Worm (Caenorhabditis elegans): ENCODE measurements around the gene nep-2.

DNA sequence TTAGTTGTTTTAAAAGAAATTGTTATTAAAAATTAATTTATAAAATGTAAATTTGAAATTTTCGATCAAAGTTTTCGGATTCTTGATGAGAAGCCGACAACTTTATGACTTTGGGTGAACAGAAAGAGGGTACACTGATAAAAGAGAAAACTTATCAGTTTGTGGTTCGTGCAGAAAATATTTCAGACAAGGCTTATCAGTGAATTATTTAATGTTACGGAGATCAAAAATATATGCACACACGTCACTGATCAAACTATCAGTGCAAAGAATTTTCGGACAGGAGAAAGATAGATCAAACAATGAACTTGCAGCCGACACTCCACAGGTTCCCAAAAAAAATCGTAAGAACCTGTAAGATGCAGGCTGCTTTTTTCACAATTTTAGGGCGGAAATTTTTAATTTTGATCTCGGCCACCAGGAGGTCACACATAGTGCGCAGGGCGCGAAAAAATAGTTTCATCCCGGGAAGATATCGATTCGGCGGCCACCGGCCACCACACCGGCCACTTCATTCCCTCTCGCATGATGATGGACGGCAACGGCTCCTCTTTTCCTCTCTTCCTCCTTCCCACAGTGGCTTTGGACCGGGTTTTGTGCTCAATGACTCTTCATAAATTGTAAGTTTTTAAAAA lies 47.9 kb downstream of the nep-2 start, which contains the start of gene F22E5.17:
- TF ChIP-seq R02D3.7 (tag; optimal IDR thresholded peaks at IDR 0.05): no peak
- no peak for TF ChIP-seq fos-1 (tag; optimal IDR thresholded peaks at IDR 0.05)
- no peak for TF ChIP-seq ceh-82 (tag; optimal IDR thresholded peaks at IDR 0.05)
- no peak for TF ChIP-seq egl-5 (tag; optimal IDR thresholded peaks at IDR 0.05)
- TF ChIP-seq ztf-4 (tag; optimal IDR thresholded peaks at IDR 0.05): no peak
- TF ChIP-seq skn-1 (tag; optimal IDR thresholded peaks at IDR 0.05): peak; percentile 4
- TF ChIP-seq nfya-1 (tag; optimal IDR thresholded peaks at IDR 0.05; ENCODE audit: insufficient read depth): no peak
- no peak for TF ChIP-seq nhr-43 (tag; optimal IDR thresholded peaks at IDR 0.05; ENCODE audit: poor library complexity, severe bottlenecking)
- TF ChIP-seq jun-1 (tag; optimal IDR thresholded peaks at IDR 0.05): no peak
